Fruit fly (Drosophila melanogaster) whole organism, embryonic: ENCODE measurements around the gene CG5938.

Source experiments
- Adf1 ChIP-seq: fragments of 200-800 bp; sonication (Bioruptor generic); IDR thresholded peaks from 2 replicates; pipeline ENCODE4 v1.3.6; 2022; ENCODE audit warnings: missing biosample characterization, missing genetic modification characterization
- CG12299 ChIP-seq: fragments of 200-800 bp; sonication (Bioruptor generic); optimal IDR thresholded peaks from 2 replicates; lab custom pipeline; 2018; ENCODE audit warnings: missing biosample characterization, mild to moderate bottlenecking, missing genetic modification characterization
- CG1233 ChIP-seq: fragments of 200-800 bp; sonication (Bioruptor generic); optimal IDR thresholded peaks from 4 replicates; lab custom pipeline; 2018; ENCODE audit warnings: missing biosample characterization, mild to moderate bottlenecking, missing genetic modification characterization
- CG13296 ChIP-seq: fragments of 200-800 bp; sonication (Bioruptor generic); optimal IDR thresholded peaks from 3 replicates; lab custom pipeline; 2018; ENCODE audit warnings: missing biosample characterization, mild to moderate bottlenecking, missing genetic modification characterization
- CG14667 ChIP-seq: fragments of 200-800 bp; sonication (Bioruptor generic); IDR thresholded peaks from 2 replicates; pipeline ENCODE4 v1.3.6; 2022; ENCODE audit warnings: missing biosample characterization, missing genetic modification characterization
- CG1529 ChIP-seq: fragments of 200-800 bp; sonication (Bioruptor generic); optimal IDR thresholded peaks from 3 replicates; lab custom pipeline; 2018; ENCODE audit warnings: missing biosample characterization, missing genetic modification characterization
- CG16815 ChIP-seq: fragments of 200-800 bp; sonication (Bioruptor generic); optimal IDR thresholded peaks from 3 replicates; lab custom pipeline; 2017; ENCODE audit warnings: missing biosample characterization, mild to moderate bottlenecking, missing genetic modification characterization
- CG2889 ChIP-seq: fragments of 200-800 bp; sonication (Bioruptor generic); IDR thresholded peaks from 3 replicates; pipeline ENCODE4 v1.3.6; 2022; ENCODE audit warnings: missing biosample characterization, missing genetic modification characterization
- CG31441 ChIP-seq: fragments of 200-800 bp; sonication (Bioruptor generic); IDR thresholded peaks from 2 replicates; pipeline ENCODE4 v1.3.6; 2022; ENCODE audit warnings: missing biosample characterization, missing genetic modification characterization
- CG32767 ChIP-seq: fragments of 200-800 bp; sonication (Bioruptor generic); IDR thresholded peaks from 2 replicates; pipeline ENCODE4 v1.3.6; 2022; ENCODE audit warnings: missing biosample characterization, missing genetic modification characterization
- CG32772 ChIP-seq: fragments of 200-800 bp; sonication (Bioruptor generic); IDR thresholded peaks from 2 replicates; pipeline ENCODE4 v1.3.6; 2022; ENCODE audit warnings: missing biosample characterization, missing genetic modification characterization
- CG3726 ChIP-seq: fragments of 200-800 bp; sonication (Bioruptor generic); IDR thresholded peaks from 3 replicates; pipeline ENCODE4, ENCODE4 v1.3.6; 2022; ENCODE audit warnings: missing biosample characterization, missing genetic modification characterization
- CG3838 ChIP-seq: fragments of 200-800 bp; sonication (Bioruptor generic); optimal IDR thresholded peaks from 3 replicates; lab custom pipeline; 2016; ENCODE audit warnings: missing biosample characterization, missing genetic modification characterization
- CG4707 ChIP-seq: fragments of 200-800 bp; sonication (Bioruptor generic); optimal IDR thresholded peaks from 2 replicates; lab custom pipeline; 2018; ENCODE audit warnings: missing biosample characterization, mild to moderate bottlenecking, missing genetic modification characterization, moderate library complexity
- CG4730 ChIP-seq: fragments of 200-800 bp; sonication (Bioruptor generic); IDR thresholded peaks from 2 replicates; pipeline ENCODE4 v1.3.6; 2022; ENCODE audit warnings: missing biosample characterization, missing genetic modification characterization
- CG6654 ChIP-seq: fragments of 200-800 bp; sonication (Bioruptor generic); optimal IDR thresholded peaks from 2 replicates; lab custom pipeline; 2017; ENCODE audit warnings: missing biosample characterization, mild to moderate bottlenecking, missing genetic modification characterization
- CG7928 ChIP-seq: fragments of 200-800 bp; sonication (Bioruptor generic); optimal IDR thresholded peaks from 2 replicates; lab custom pipeline; 2017; ENCODE audit warnings: missing biosample characterization, mild to moderate bottlenecking, missing genetic modification characterization
- CG8089 ChIP-seq: fragments of 200-800 bp; sonication (Bioruptor generic); optimal IDR thresholded peaks from 3 replicates; lab custom pipeline; 2016; ENCODE audit warnings: missing biosample characterization, missing genetic modification characterization
- CG9609 ChIP-seq: fragments of 200-800 bp; sonication (Bioruptor generic); optimal IDR thresholded peaks from 3 replicates; lab custom pipeline; 2016; ENCODE audit warnings: missing biosample characterization, missing genetic modification characterization
- CrebB ChIP-seq: fragments of 200-800 bp; sonication (Bioruptor generic); optimal IDR thresholded peaks from 3 replicates; lab custom pipeline; 2018; ENCODE audit warnings: missing biosample characterization, mild to moderate bottlenecking, missing genetic modification characterization
- Mad ChIP-seq: fragments of 200-800 bp; sonication (Bioruptor generic); optimal IDR thresholded peaks from 2 replicates; lab custom pipeline; 2016; ENCODE audit warnings: missing biosample characterization, missing genetic modification characterization
- NC2β ChIP-seq: fragments of 200-800 bp; sonication (Bioruptor generic); optimal IDR thresholded peaks from 2 replicates; lab custom pipeline; 2016; ENCODE audit warnings: missing biosample characterization, missing genetic modification characterization
- Sry-β ChIP-seq: fragments of 200-800 bp; sonication (Bioruptor generic); optimal IDR thresholded peaks from 2 replicates; lab custom pipeline; 2018; ENCODE audit warnings: missing biosample characterization, mild to moderate bottlenecking, missing genetic modification characterization, moderate library complexity
- Sry-δ ChIP-seq: fragments of 200-800 bp; sonication (Bioruptor generic); optimal IDR thresholded peaks from 2 replicates; lab custom pipeline; 2016; ENCODE audit warnings: missing biosample characterization, missing genetic modification characterization
- Vsx1 ChIP-seq: fragments of 200-800 bp; sonication (Bioruptor generic); optimal IDR thresholded peaks from 2 replicates; lab custom pipeline; 2017; ENCODE audit warnings: missing biosample characterization, mild to moderate bottlenecking, missing genetic modification characterization, missing genetic modification reagents
- ara ChIP-seq: fragments of 200-800 bp; sonication (Bioruptor generic); IDR thresholded peaks from 2 replicates; pipeline ENCODE4 v1.3.6; 2022; ENCODE audit warnings: missing biosample characterization, missing genetic modification characterization
- ash1 ChIP-seq: fragments of 200-800 bp; sonication (Bioruptor generic); optimal IDR thresholded peaks from 2 replicates; lab custom pipeline; 2018; ENCODE audit warnings: missing biosample characterization, mild to moderate bottlenecking, missing genetic modification characterization
- ato ChIP-seq: fragments of 200-800 bp; sonication (Bioruptor generic); IDR thresholded peaks from 2 replicates; pipeline ENCODE4 v1.3.6; 2022; ENCODE audit warnings: missing biosample characterization, missing genetic modification characterization; ENCODE audit not compliant: partially characterized antibody
- bcd ChIP-seq: fragments of 200-800 bp; sonication (Bioruptor generic); optimal IDR thresholded peaks from 2 replicates; lab custom pipeline; 2017; ENCODE audit warnings: missing biosample characterization, mild to moderate bottlenecking, missing genetic modification characterization
- br ChIP-seq: fragments of >200 bp; optimal IDR thresholded peaks from 2 replicates; lab custom pipeline; 2017
- bsh ChIP-seq, 2 experiments: fragments of 200-800 bp; sonication (Bioruptor generic); optimal IDR thresholded peaks; 2 replicates each; lab custom pipeline; 2017 to 2018; ENCODE audit warnings: mild to moderate bottlenecking in 2 of 2, missing biosample characterization in 2 of 2, missing genetic modification characterization in 2 of 2, moderate library complexity in 1 of 2
- chn ChIP-seq: fragments of 200-800 bp; sonication (Bioruptor generic); optimal IDR thresholded peaks from 2 replicates; lab custom pipeline; 2016; ENCODE audit warnings: missing biosample characterization, missing genetic modification characterization
- crp ChIP-seq, 2 experiments: fragments of 200-800 bp; sonication (Bioruptor generic); optimal IDR thresholded peaks; 2 replicates in 1 of 2; 3 replicates in 1 of 2; lab custom pipeline; 2017; ENCODE audit warnings: missing biosample characterization in 2 of 2, missing genetic modification characterization in 2 of 2, mild to moderate bottlenecking in 1 of 2, moderate library complexity in 1 of 2
- cwo ChIP-seq: fragments of 200-800 bp; sonication (Bioruptor generic); optimal IDR thresholded peaks from 3 replicates; lab custom pipeline; 2017; ENCODE audit warnings: missing biosample characterization, missing genetic modification characterization, mild to moderate bottlenecking, moderate library complexity, missing genetic modification reagents
- fd64A ChIP-seq: fragments of 200-800 bp; sonication (Bioruptor generic); optimal IDR thresholded peaks from 3 replicates; lab custom pipeline; 2018; ENCODE audit warnings: missing biosample characterization, mild to moderate bottlenecking, missing genetic modification characterization
- fd96Cb ChIP-seq: fragments of 200-800 bp; sonication (Bioruptor generic); optimal IDR thresholded peaks from 2 replicates; lab custom pipeline; 2018; ENCODE audit warnings: missing biosample characterization, mild to moderate bottlenecking, missing genetic modification characterization, moderate library complexity
- fru ChIP-seq: fragments of >200 bp; optimal IDR thresholded peaks from 2 replicates; lab custom pipeline; 2017
- gro ChIP-seq: fragments of 200-800 bp; sonication (Bioruptor generic); optimal IDR thresholded peaks from 2 replicates; lab custom pipeline; 2016; ENCODE audit warnings: missing biosample characterization, missing genetic modification characterization
- her ChIP-seq: fragments of 200-800 bp; sonication (Bioruptor generic); optimal IDR thresholded peaks from 2 replicates; lab custom pipeline; 2016; ENCODE audit warnings: missing biosample characterization, missing genetic modification characterization
- hkb ChIP-seq, 2 experiments: fragments of 200-800 bp in 1 of 2; fragments of >200 bp in 1 of 2; sonication (Bioruptor generic) in 1 of 2; IDR thresholded peaks in 1 of 2; optimal IDR thresholded peaks in 1 of 2; 2 replicates each; pipeline versions ENCODE4 v1.3.6 to Lab custom; 2017 to 2022; ENCODE audit warnings: missing biosample characterization in 1 of 2, missing genetic modification characterization in 1 of 2
- jumu ChIP-seq: fragments of 200-800 bp; sonication (Bioruptor generic); optimal IDR thresholded peaks from 3 replicates; lab custom pipeline; 2016; ENCODE audit warnings: missing biosample characterization, missing genetic modification characterization
- lab ChIP-seq: fragments of 200-800 bp; sonication (Bioruptor generic); optimal IDR thresholded peaks from 3 replicates; lab custom pipeline; 2017; ENCODE audit warnings: missing biosample characterization, missing genetic modification characterization, mild to moderate bottlenecking, moderate library complexity, missing genetic modification reagents
- maf-S ChIP-seq: fragments of 200-800 bp; sonication (Bioruptor generic); optimal IDR thresholded peaks from 2 replicates; lab custom pipeline; 2016; ENCODE audit warnings: missing biosample characterization, missing genetic modification characterization
- pan ChIP-seq, 4 experiments: fragments of >200 bp in 3 of 4; fragments of 200-800 bp in 1 of 4; sonication (Bioruptor generic) in 1 of 4; optimal IDR thresholded peaks in 3 of 4; IDR thresholded peaks in 1 of 4; 2 replicates each; pipeline versions ENCODE4 v1.3.6 to Lab custom; 2017 to 2022; ENCODE audit warnings: missing biosample characterization in 2 of 4, missing genetic modification characterization in 2 of 4, mixed read lengths in 1 of 4
- pfk ChIP-seq: fragments of 200-800 bp; sonication (Bioruptor generic); optimal IDR thresholded peaks from 2 replicates; lab custom pipeline; 2018; ENCODE audit warnings: missing biosample characterization, mild to moderate bottlenecking, missing genetic modification characterization, moderate library complexity
- sens ChIP-seq: fragments of 200-800 bp; sonication (Bioruptor generic); peaks from one replicate; lab custom pipeline; 2016; ENCODE audit warnings: missing biosample characterization, missing genetic modification characterization
- tio ChIP-seq: fragments of 200-800 bp; sonication (Bioruptor generic); optimal IDR thresholded peaks from 2 replicates; lab custom pipeline; 2017; ENCODE audit warnings: missing biosample characterization, missing genetic modification characterization, inconsistent platforms
- twi ChIP-seq: fragments of 200-800 bp; optimal IDR thresholded peaks from 2 replicates; lab custom pipeline; 2019; ENCODE audit warnings: missing biosample characterization, mild to moderate bottlenecking, missing genetic modification characterization, moderate library complexity
- vvl ChIP-seq: fragments of 200-800 bp; sonication (Bioruptor generic); IDR thresholded peaks from 2 replicates; pipeline ENCODE4 v1.3.6; 2022; ENCODE audit warnings: missing biosample characterization, missing genetic modification characterization

CG5938 gene

DNA sequence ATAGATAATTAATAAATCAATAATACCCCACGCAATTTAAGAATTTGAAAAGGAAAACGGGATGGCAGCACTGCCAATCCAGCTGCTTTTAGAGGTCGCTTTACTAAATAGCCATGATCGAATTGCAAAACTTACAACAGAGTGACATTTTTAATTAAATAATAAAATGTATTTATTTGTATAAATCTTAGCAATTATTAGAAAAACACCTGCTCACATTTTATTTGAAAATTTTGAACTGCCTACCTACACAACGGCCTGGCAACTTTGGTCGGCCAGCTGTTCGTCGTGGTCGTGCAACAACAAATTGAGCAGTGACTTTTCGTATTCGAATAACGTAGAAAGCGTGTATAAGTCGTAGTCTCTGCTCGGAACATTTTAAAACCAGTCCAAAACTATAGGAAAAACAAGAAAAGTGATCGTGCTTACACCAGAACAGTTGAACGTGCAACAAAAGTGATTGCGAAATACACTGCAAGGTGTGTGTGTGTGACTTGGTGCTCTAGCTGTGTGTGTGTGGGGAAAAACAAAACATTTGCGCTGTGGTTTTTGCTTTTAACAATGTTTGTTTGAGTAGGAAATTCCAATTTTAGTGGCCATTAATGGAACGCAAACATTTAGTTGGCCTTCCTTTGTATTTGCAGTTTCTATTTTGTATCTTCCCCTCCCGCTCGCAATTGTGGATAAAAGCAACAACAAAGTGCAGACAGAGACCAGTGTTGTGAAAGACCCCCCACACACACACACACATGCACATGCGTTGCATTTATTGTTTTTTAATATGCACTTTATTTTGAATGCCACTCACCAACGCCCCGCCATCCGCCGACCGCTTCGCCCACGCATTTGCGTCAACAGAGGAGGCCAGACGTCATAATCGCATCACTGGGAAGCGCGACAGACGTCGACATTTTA lies at the start of gene CG5938 (continued):
- no peak for TF ChIP-seq CG4730
- TF ChIP-seq CG31441 (GFP tag; lab: Robert Waterston, UW): peak; percentile 50; the same call in 1 of the 2 replicates
- TF ChIP-seq Adf1: no peak; the same call in 1 of the 2 replicates
- no peak for TF ChIP-seq br
- no peak for TF ChIP-seq sens
- TF ChIP-seq vvl: no peak
- TF ChIP-seq CG9609 (GFP tag; lab: Kevin White, UChicago): no peak
- TF ChIP-seq jumu (GFP tag; lab: Kevin White, UChicago): no peak
- no peak for TF ChIP-seq CG13296 (GFP tag; lab: Kevin White, UChicago)
- TF ChIP-seq cwo (GFP tag; lab: Kevin White, UChicago): peak; percentile 6
- TF ChIP-seq tio: no peak
- no peak for TF ChIP-seq CG6654 (GFP tag; lab: Kevin White, UChicago)
- no peak for TF ChIP-seq CG14667 (GFP tag; lab: Robert Waterston, UW)
- no peak for TF ChIP-seq CG3838 (GFP tag; lab: Kevin White, UChicago)
- TF ChIP-seq CG1529: no peak
- no peak for TF ChIP-seq CrebB (tag; lab: Kevin White, UChicago)
- no peak for TF ChIP-seq Vsx1 (GFP tag; lab: Kevin White, UChicago)
- TF ChIP-seq pan (optimal IDR thresholded peaks at IDR 0.05; lab: Kevin White, UChicago): no peak
- TF ChIP-seq pan (GFP tag; optimal IDR thresholded peaks at IDR 0.05 in 1 of 2, IDR thresholded peaks at IDR 0.05 in 1 of 2): no peak
- TF ChIP-seq hkb (optimal IDR thresholded peaks at IDR 0.05; lab: Kevin White, UChicago): peak; percentile 26
- no peak for TF ChIP-seq hkb (GFP tag; IDR thresholded peaks at IDR 0.05; lab: Robert Waterston, UW)
- TF ChIP-seq CG16815 (GFP tag; lab: Kevin White, UChicago): no peak
- TF ChIP-seq Mad: no peak
- no peak for TF ChIP-seq CG32767
- TF ChIP-seq fd96Cb: no peak
- TF ChIP-seq Sry-δ (GFP tag; lab: Kevin White, UChicago): no peak
- TF ChIP-seq Sry-β: no peak
- no peak for TF ChIP-seq CG8089
- TF ChIP-seq fru: no peak
- no peak for TF ChIP-seq ara (GFP tag; lab: Robert Waterston, UW)
- no peak for TF ChIP-seq CG7928 (GFP tag; lab: Kevin White, UChicago)
- TF ChIP-seq bsh (GFP tag; optimal IDR thresholded peaks at IDR 0.05; lab: Kevin White, UChicago): peak in 1 of 2 experiments; percentile 23
- no peak for TF ChIP-seq CG12299
- peak; percentile 46 for TF ChIP-seq lab (GFP tag; lab: Kevin White, UChicago)
- no peak for TF ChIP-seq her (GFP tag; lab: Kevin White, UChicago)
- no peak for TF ChIP-seq fd64A (GFP tag; lab: Kevin White, UChicago)
- TF ChIP-seq twi (tag; lab: Kevin White, UChicago): peak; percentile 17
- no peak for TF ChIP-seq CG2889 (GFP tag; lab: Robert Waterston, UW)
- no peak for TF ChIP-seq ato (GFP tag; lab: Robert Waterston, UW)
- no peak for TF ChIP-seq maf-S
- TF ChIP-seq ash1: no peak
- TF ChIP-seq CG3726: no peak
- TF ChIP-seq CG32772: no peak
- TF ChIP-seq bcd: peak; percentile 7
- TF ChIP-seq NC2β (GFP tag; lab: Kevin White, UChicago): no peak
- TF ChIP-seq CG4707: no peak
- TF ChIP-seq crp (GFP tag; optimal IDR thresholded peaks at IDR 0.05; lab: Kevin White, UChicago): peak; percentile 29 to 88
- no peak for TF ChIP-seq gro (GFP tag; lab: Kevin White, UChicago)
- TF ChIP-seq chn (GFP tag; lab: Kevin White, UChicago): no peak
- no peak for TF ChIP-seq pfk (GFP tag; lab: Kevin White, UChicago)
- TF ChIP-seq CG1233 (GFP tag; lab: Kevin White, UChicago): no peak
